Fruit fly (Drosophila melanogaster): ENCODE data around the gene CG7565.

dm6 chr3L:8073872-8074271, 17.7 kb downstream of the CG7565 start:
- TF ChIP-seq lola (GFP tag; optimal IDR thresholded peaks at IDR 0.05) (no peak), foxo (GFP tag; optimal IDR thresholded peaks at IDR 0.05) (no peak), CG32264 (GFP tag; optimal IDR thresholded peaks at IDR 0.05) (no peak), N (GFP tag; optimal IDR thresholded peaks at IDR 0.05) (no peak), Rel (GFP tag; optimal IDR thresholded peaks at IDR 0.05) (no peak), Rel (tag; optimal IDR thresholded peaks at IDR 0.05) (no peak), Myc (optimal IDR thresholded peaks at IDR 0.05) (no peak)

All from whole organism, wandering third instar larva.